Worm (Caenorhabditis elegans) whole organism, young adult: ENCODE measurements around the gene srh-218.
A peak's percentile ranks its signal among the peaks of the same experiment; 100 is the strongest.

Experiments
- B0261.1 ChIP-seq: sonication (generic microtip); optimal IDR thresholded peaks from 2 replicates; lab custom pipeline; 2016; ENCODE audit warnings: mild to moderate bottlenecking, missing genetic modification characterization, moderate library complexity, missing compliant biosample characterization
- C17E4.6 ChIP-seq: fragments of 200-800 bp; sonication (Bioruptor generic); IDR thresholded peaks from 2 replicates; pipeline ENCODE4 v1.3.6; 2022; ENCODE audit warnings: missing genetic modification reagents, missing genetic modification characterization, missing compliant biosample characterization
- F39B2.1 ChIP-seq: fragments of 200-800 bp; sonication (Bioruptor generic); IDR thresholded peaks from 2 replicates; pipeline ENCODE4 v1.3.6; 2022; ENCODE audit warnings: missing genetic modification reagents, missing genetic modification characterization, missing compliant biosample characterization
- F55B11.4 ChIP-seq: sonication (generic microtip); optimal IDR thresholded peaks from 2 replicates; lab custom pipeline; 2016; ENCODE audit warnings: missing compliant biosample characterization, missing genetic modification characterization, borderline replicate concordance; ENCODE audit not compliant: insufficient read depth
- F57A8.1 ChIP-seq: fragments of 200-800 bp; sonication (Bioruptor generic); optimal IDR thresholded peaks from 2 replicates; lab custom pipeline; 2018; ENCODE audit warnings: mild to moderate bottlenecking, missing genetic modification characterization, moderate library complexity, missing compliant biosample characterization
- Y67H2A.10 ChIP-seq: fragments of 200-800 bp; sonication (Bioruptor generic); conservative IDR thresholded peaks from 2 replicates; pipeline ENCODE4 v1.3.6; 2022; ENCODE audit warnings: missing genetic modification reagents, missing genetic modification characterization, missing compliant biosample characterization
- Y79H2A.3 ChIP-seq: fragments of 200-800 bp; sonication (Bioruptor generic); conservative IDR thresholded peaks from 2 replicates; pipeline ENCODE4 v1.3.6; 2022; ENCODE audit warnings: missing genetic modification reagents, missing genetic modification characterization, missing compliant biosample characterization
- ZK185.1 ChIP-seq: sonication (generic microtip); optimal IDR thresholded peaks from 2 replicates; lab custom pipeline; 2016; ENCODE audit warnings: mild to moderate bottlenecking, missing genetic modification characterization, missing compliant biosample characterization; ENCODE audit not compliant: poor library complexity, severe bottlenecking
- aptf-2 ChIP-seq: fragments of 200-800 bp; sonication (Bioruptor generic); conservative IDR thresholded peaks from 2 replicates; pipeline ENCODE4 v1.3.6; 2022; ENCODE audit warnings: missing genetic modification reagents, missing genetic modification characterization, missing compliant biosample characterization
- attf-5 ChIP-seq: fragments of 200-800 bp; sonication (Bioruptor generic); optimal IDR thresholded peaks from 2 replicates; lab custom pipeline; 2018; ENCODE audit warnings: mild to moderate bottlenecking, missing genetic modification characterization, missing compliant biosample characterization
- attf-6 ChIP-seq: fragments of 200-800 bp; sonication (Bioruptor generic); IDR thresholded peaks from 2 replicates; pipeline ENCODE4 v1.3.6; 2022; ENCODE audit warnings: missing genetic modification reagents, missing genetic modification characterization, missing compliant biosample characterization
- bed-1 ChIP-seq: fragments of 200-800 bp; sonication (Bioruptor generic); IDR thresholded peaks from 2 replicates; pipeline ENCODE4 v1.3.6; 2022; ENCODE audit warnings: missing genetic modification reagents, missing genetic modification characterization, missing compliant biosample characterization
- bed-2 ChIP-seq: fragments of 200-800 bp; sonication (Bioruptor generic); IDR thresholded peaks from 2 replicates; pipeline ENCODE4 v1.3.6; 2022; ENCODE audit warnings: missing genetic modification reagents, missing genetic modification characterization, missing compliant biosample characterization
- ccch-3 ChIP-seq: fragments of 200-800 bp; sonication (Bioruptor generic); optimal IDR thresholded peaks from 2 replicates; lab custom pipeline; 2018; ENCODE audit warnings: mild to moderate bottlenecking, missing genetic modification characterization, missing compliant biosample characterization
- cebp-1 ChIP-seq, 2 experiments: fragments of 200-800 bp in 1 of 2; sonication (Bioruptor generic) in 1 of 2; sonication (generic microtip) in 1 of 2; IDR thresholded peaks in 1 of 2; optimal IDR thresholded peaks in 1 of 2; 2 replicates each; pipeline versions ENCODE4 v1.3.6 to Lab custom; 2017 to 2022; ENCODE audit warnings: missing compliant biosample characterization in 2 of 2, missing genetic modification characterization in 2 of 2, mild to moderate bottlenecking in 1 of 2, missing genetic modification reagents in 1 of 2, moderate library complexity in 1 of 2
- ceh-58 ChIP-seq: fragments of 200-800 bp; sonication (Bioruptor generic); IDR thresholded peaks from 2 replicates; pipeline ENCODE4 v1.3.6; 2022; ENCODE audit warnings: missing genetic modification characterization, missing compliant biosample characterization
- die-1 ChIP-seq: sonication (generic microtip); optimal IDR thresholded peaks from 2 replicates; lab custom pipeline; 2016; ENCODE audit warnings: missing genotype, mild to moderate bottlenecking, missing genetic modification characterization, missing compliant biosample characterization
- egl-18 ChIP-seq: fragments of 200-800 bp; sonication (Bioruptor generic); IDR thresholded peaks from 2 replicates; pipeline ENCODE4 v1.3.6; 2022; ENCODE audit warnings: missing genetic modification reagents, missing genetic modification characterization, missing compliant biosample characterization
- fkh-3 ChIP-seq: sonication (generic microtip); optimal IDR thresholded peaks from 2 replicates; lab custom pipeline; 2016; ENCODE audit warnings: mild to moderate bottlenecking, missing genetic modification characterization, missing compliant biosample characterization
- gei-17 ChIP-seq: fragments of 200-800 bp; sonication (Bioruptor generic); optimal IDR thresholded peaks from 2 replicates; lab custom pipeline; 2018; ENCODE audit warnings: mild to moderate bottlenecking, missing genetic modification characterization, missing compliant biosample characterization
- hlh-12 ChIP-seq: sonication (generic microtip); optimal IDR thresholded peaks from 2 replicates; lab custom pipeline; 2016; ENCODE audit warnings: missing genetic modification characterization, missing compliant biosample characterization
- hlh-26 ChIP-seq: fragments of 200-800 bp; sonication (Bioruptor generic); conservative IDR thresholded peaks from 2 replicates; pipeline ENCODE4 v1.3.6; 2022; ENCODE audit warnings: missing genetic modification reagents, missing genetic modification characterization, missing compliant biosample characterization
- hmg-1.2 ChIP-seq: fragments of 200-800 bp; sonication (Bioruptor generic); IDR thresholded peaks from 2 replicates; pipeline ENCODE4 v1.3.6; 2022; ENCODE audit warnings: missing genetic modification reagents, missing genetic modification characterization, missing compliant biosample characterization
- hsf-1 ChIP-seq: fragments of 200-800 bp; sonication (Bioruptor generic); IDR thresholded peaks from 2 replicates; pipeline ENCODE4 v1.3.6; 2022; ENCODE audit warnings: missing genetic modification reagents, missing genetic modification characterization, missing compliant biosample characterization
- let-607 ChIP-seq, 2 experiments: fragments of 200-800 bp in 1 of 2; sonication (Bioruptor generic) in 1 of 2; sonication (generic microtip) in 1 of 2; optimal IDR thresholded peaks; 2 replicates each; lab custom pipeline; 2016 to 2018; ENCODE audit warnings: mild to moderate bottlenecking in 2 of 2, missing compliant biosample characterization in 2 of 2, missing genetic modification characterization in 2 of 2, moderate library complexity in 2 of 2, missing genotype in 1 of 2
- lir-1 ChIP-seq: fragments of 200-800 bp; sonication (Bioruptor generic); conservative IDR thresholded peaks from 2 replicates; pipeline ENCODE4 v1.3.6; 2022; ENCODE audit warnings: missing genetic modification reagents, missing genetic modification characterization, missing compliant biosample characterization
- lsl-1 ChIP-seq: fragments of 200-800 bp; sonication (Bioruptor generic); optimal IDR thresholded peaks from 2 replicates; lab custom pipeline; 2018; ENCODE audit warnings: mild to moderate bottlenecking, missing genetic modification characterization, moderate library complexity, missing compliant biosample characterization
- madf-10 ChIP-seq: sonication (generic microtip); optimal IDR thresholded peaks from 2 replicates; lab custom pipeline; 2016; ENCODE audit warnings: mild to moderate bottlenecking, missing genetic modification characterization, missing compliant biosample characterization
- madf-8 ChIP-seq: fragments of 200-800 bp; sonication (Bioruptor generic); conservative IDR thresholded peaks from 2 replicates; pipeline ENCODE4 v1.3.6; 2022; ENCODE audit warnings: missing genetic modification reagents, missing genetic modification characterization, missing compliant biosample characterization
- mxl-1 ChIP-seq: sonication (generic microtip); optimal IDR thresholded peaks from 2 replicates; lab custom pipeline; 2016; ENCODE audit warnings: missing genetic modification characterization, missing compliant biosample characterization
- nhr-179 ChIP-seq: sonication (generic microtip); optimal IDR thresholded peaks from 2 replicates; lab custom pipeline; 2016; ENCODE audit warnings: mild to moderate bottlenecking, missing genetic modification characterization, missing compliant biosample characterization
- nhr-80 ChIP-seq: sonication (generic microtip); optimal IDR thresholded peaks from 2 replicates; lab custom pipeline; 2016; ENCODE audit warnings: missing genetic modification characterization, missing compliant biosample characterization
- rpc-1 ChIP-seq, 2 experiments: fragments of 150-350 bp in 1 of 2; sonication (generic microtip) in 1 of 2; optimal IDR thresholded peaks; 2 replicates each; lab custom pipeline; 2014 to 2018; ENCODE audit warnings: missing biosample characterization in 1 of 2, missing genetic modification characterization in 1 of 2, missing genetic modification reagents in 1 of 2, missing genotype in 1 of 2
- sea-2 ChIP-seq: fragments of 200-800 bp; sonication (Bioruptor generic); IDR thresholded peaks from 2 replicates; pipeline ENCODE4 v1.3.6; 2022; ENCODE audit warnings: missing genetic modification characterization, missing compliant biosample characterization
- snpc-1.1 ChIP-seq: sonication (generic microtip); optimal IDR thresholded peaks from 2 replicates; lab custom pipeline; 2017; ENCODE audit warnings: missing genetic modification characterization, mild to moderate bottlenecking, missing compliant biosample characterization, antibody characterized with exemption, moderate library complexity, missing genotype, missing genetic modification reagents; ENCODE audit not compliant: insufficient read depth
- snpc-4 ChIP-seq, 5 experiments: fragments of 150-350 bp in 1 of 5; sonication (generic microtip) in 4 of 5; optimal IDR thresholded peaks; 2 replicates each; lab custom pipeline; 2014 to 2018; ENCODE audit warnings: missing genetic modification characterization in 5 of 5, missing biosample characterization in 3 of 5, antibody characterized with exemption in 2 of 5, mild to moderate bottlenecking in 2 of 5, missing compliant biosample characterization in 2 of 5, missing genotype in 2 of 5, moderate library complexity in 2 of 5, missing genetic modification reagents in 1 of 5
- sptf-2 ChIP-seq: fragments of 200-800 bp; sonication (Bioruptor generic); optimal IDR thresholded peaks from 2 replicates; lab custom pipeline; 2018; ENCODE audit warnings: mild to moderate bottlenecking, missing genetic modification characterization, missing compliant biosample characterization
- tbp1 ChIP-seq: fragments of 200-800 bp; sonication (Bioruptor generic); optimal IDR thresholded peaks from 2 replicates; lab custom pipeline; 2018; ENCODE audit warnings: mild to moderate bottlenecking, missing genetic modification characterization, missing compliant biosample characterization
- tlf-1 ChIP-seq: fragments of 200-800 bp; sonication (Bioruptor generic); optimal IDR thresholded peaks from 2 replicates; lab custom pipeline; 2018; ENCODE audit warnings: mild to moderate bottlenecking, missing genetic modification characterization, missing compliant biosample characterization
- unc-130 ChIP-seq: sonication (generic microtip); optimal IDR thresholded peaks from 2 replicates; lab custom pipeline; 2016; ENCODE audit warnings: missing genetic modification reagents, missing genetic modification characterization, missing compliant biosample characterization
- xnd-1 ChIP-seq: sonication (generic microtip); optimal IDR thresholded peaks from 2 replicates; lab custom pipeline; 2016; ENCODE audit warnings: missing genotype, missing genetic modification reagents, missing genetic modification characterization, missing compliant biosample characterization
- ztf-25 ChIP-seq: fragments of 200-800 bp; sonication (Bioruptor generic); IDR thresholded peaks from 2 replicates; pipeline ENCODE4 v1.3.6; 2022; ENCODE audit warnings: missing genetic modification reagents, missing genetic modification characterization, missing compliant biosample characterization
- ztf-6 ChIP-seq: fragments of 200-800 bp; sonication (Bioruptor generic); IDR thresholded peaks from 2 replicates; pipeline ENCODE4 v1.3.6; 2022; ENCODE audit warnings: missing genetic modification reagents, missing genetic modification characterization, missing compliant biosample characterization

The srh-218 gene

ce11 chrV:15465032-15465727 is 28.6 kb upstream of the srh-218 start, which contains the start of gene pqn-71:
TSS of gene pqn-71 (plus strand) at chrV:15465677.
- TF ChIP-seq xnd-1 (tag; lab: Kevin White, UChicago) (peak; percentile 46), hmg-1.2 (GFP tag; lab: Robert Waterston, UW) (peak; percentile 40), sptf-2 (GFP tag; lab: Kevin White, UChicago) (peak; percentile 89), hlh-12 (tag; lab: Kevin White, UChicago) (peak; percentile 86), sea-2 (GFP tag; lab: Robert Waterston, UW) (peak; percentile 71; the same call in 1 of the 2 replicates), F55B11.4 (tag; lab: Kevin White, UChicago) (no peak), F57A8.1 (GFP tag; lab: Kevin White, UChicago) (peak; percentile 47), egl-18 (GFP tag; lab: Robert Waterston, UW) (0 out of 2 replicates have a peak, but pooled peaks have one; percentile 81), tlf-1 (GFP tag; lab: Kevin White, UChicago) (peak; percentile 85), Y79H2A.3 (GFP tag; lab: Robert Waterston, UW) (0 out of 2 replicates have a peak, but pooled peaks have one; percentile 52), B0261.1 (tag; lab: Kevin White, UChicago) (peak; percentile 100), ccch-3 (GFP tag; lab: Kevin White, UChicago) (peak; percentile 47), die-1 (peak; percentile 95), bed-1 (GFP tag; lab: Robert Waterston, UW) (0 out of 2 replicates have a peak, but pooled peaks have one; percentile 72), Y67H2A.10 (GFP tag; lab: Robert Waterston, UW) (0 out of 2 replicates have a peak, but pooled peaks have one; percentile 12), madf-10 (tag; lab: Kevin White, UChicago) (peak; percentile 92), unc-130 (GFP tag; lab: Kevin White, UChicago) (peak; percentile 74), attf-6 (GFP tag; lab: Robert Waterston, UW) (peak; percentile 90), mxl-1 (tag; lab: Kevin White, UChicago) (peak; percentile 93), madf-8 (GFP tag; lab: Robert Waterston, UW) (peak; percentile 69), gei-17 (GFP tag; lab: Kevin White, UChicago) (peak; percentile 84), hlh-26 (GFP tag; lab: Robert Waterston, UW) (no peak), ceh-58 (GFP tag; lab: Robert Waterston, UW) (peak; percentile 89; the same call in 1 of the 2 replicates), aptf-2 (GFP tag; lab: Robert Waterston, UW) (peak; percentile 60; the same call in 1 of the 2 replicates), nhr-179 (tag; lab: Kevin White, UChicago) (peak; percentile 31), fkh-3 (tag; lab: Kevin White, UChicago) (peak; percentile 84), lsl-1 (GFP tag; lab: Kevin White, UChicago) (peak; percentile 73), cebp-1 (GFP tag; IDR thresholded peaks at IDR 0.05; lab: Robert Waterston, UW) (no peak), cebp-1 (tag; optimal IDR thresholded peaks at IDR 0.05; lab: Kevin White, UChicago) (peak; percentile 86), attf-5 (peak; percentile 86), ZK185.1 (peak; percentile 94), C17E4.6 (GFP tag; lab: Robert Waterston, UW) (peak; percentile 93), lir-1 (GFP tag; lab: Robert Waterston, UW) (0 out of 2 replicates have a peak, but pooled peaks have one; percentile 22), let-607 (tag; optimal IDR thresholded peaks at IDR 0.05; lab: Kevin White, UChicago) (peak; percentile 75 to 81), nhr-80 (tag; lab: Kevin White, UChicago) (peak; percentile 80), tbp1 (GFP tag; lab: Kevin White, UChicago) (peak; percentile 99), rpc-1 (optimal IDR thresholded peaks at IDR 0.05; lab: Kevin White, UChicago) (peak; percentile 99), rpc-1 (tag; optimal IDR thresholded peaks at IDR 0.05; lab: Kevin White, UChicago) (peak; percentile 98), hsf-1 (GFP tag; lab: Robert Waterston, UW) (peak; percentile 87), ztf-6 (GFP tag; lab: Robert Waterston, UW) (peak; percentile 88), F39B2.1 (GFP tag; lab: Robert Waterston, UW) (0 out of 2 replicates have a peak, but pooled peaks have one; percentile 70), snpc-4 (GFP tag; optimal IDR thresholded peaks at IDR 0.05; lab: Kevin White, UChicago) (peak; percentile 82), snpc-4 (tag; optimal IDR thresholded peaks at IDR 0.05; lab: Kevin White, UChicago) (peak; percentile 80 to 93 (median 88)), snpc-1.1 (tag; lab: Kevin White, UChicago) (peak; percentile 83), bed-2 (GFP tag; lab: Robert Waterston, UW) (0 out of 2 replicates have a peak, but pooled peaks have one; percentile 54), ztf-25 (GFP tag; lab: Robert Waterston, UW) (peak; percentile 89; the same call in 1 of the 2 replicates)
